Worm (Caenorhabditis elegans): Measurements from ENCODE around the gene ZK1098.12.

ZK1098.12 gene

DNA sequence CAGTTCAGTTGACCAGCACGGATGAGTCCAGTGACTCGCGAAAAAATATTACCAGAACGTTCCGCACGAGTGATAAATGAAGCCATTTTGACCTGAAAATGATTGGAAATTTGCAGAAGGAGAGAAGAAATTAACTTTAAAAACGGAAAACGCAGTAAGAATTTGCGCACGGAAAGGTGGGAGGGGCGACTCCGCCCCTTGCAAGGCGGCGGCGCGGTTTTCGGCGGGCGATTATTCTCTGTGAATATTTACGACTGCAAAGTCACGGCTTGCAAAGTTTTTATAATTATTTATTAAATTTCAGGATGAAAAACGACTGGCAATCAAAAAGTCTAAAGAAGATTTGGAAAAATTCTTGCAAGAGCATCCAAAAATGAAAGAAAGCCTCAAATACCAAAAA lies 21.3 kb upstream of the ZK1098.12 start, which contains the start of gene mrps-23:
Gene mrps-23 (minus strand): TSS at position 92 of the 400 bp plus-strand sequence.
- peak in 1 of 2 experiments; percentile 31 for TF ChIP-seq lsy-2 (tag; optimal IDR thresholded peaks at IDR 0.05)
- peak; percentile 24 for TF ChIP-seq unc-55 (GFP tag; optimal IDR thresholded peaks at IDR 0.05)
- TF ChIP-seq F13H6.1 (tag; optimal IDR thresholded peaks at IDR 0.05), result no peak
- TF ChIP-seq nhr-25 (tag; optimal IDR thresholded peaks at IDR 0.05), result peak; percentile 14

DNA sequence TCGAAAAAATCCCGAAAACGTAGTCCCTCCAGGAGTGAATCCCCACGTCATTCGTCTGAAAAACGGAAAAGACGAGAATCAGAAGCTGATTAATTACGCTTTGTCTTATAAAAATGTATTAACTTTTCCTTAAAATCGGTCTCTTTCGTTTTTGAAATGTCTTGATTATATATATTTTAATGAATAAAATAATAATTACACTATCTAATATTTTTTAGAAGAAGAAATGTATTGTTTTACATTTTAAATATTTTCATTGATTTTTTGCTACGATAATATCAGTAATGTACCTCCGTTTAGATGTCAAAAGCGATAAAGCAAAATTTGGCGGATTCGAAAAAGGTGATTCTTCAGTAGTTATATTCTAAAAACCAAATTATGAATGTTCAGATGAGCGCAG lies 19.7 kb upstream of the ZK1098.12 start, which contains the start of gene trpp-3:
Gene trpp-3 (plus strand): TSS at position 301 of the 400 bp plus-strand sequence.
- TF ChIP-seq ztf-11 (tag; optimal IDR thresholded peaks at IDR 0.05), result no peak

DNA sequence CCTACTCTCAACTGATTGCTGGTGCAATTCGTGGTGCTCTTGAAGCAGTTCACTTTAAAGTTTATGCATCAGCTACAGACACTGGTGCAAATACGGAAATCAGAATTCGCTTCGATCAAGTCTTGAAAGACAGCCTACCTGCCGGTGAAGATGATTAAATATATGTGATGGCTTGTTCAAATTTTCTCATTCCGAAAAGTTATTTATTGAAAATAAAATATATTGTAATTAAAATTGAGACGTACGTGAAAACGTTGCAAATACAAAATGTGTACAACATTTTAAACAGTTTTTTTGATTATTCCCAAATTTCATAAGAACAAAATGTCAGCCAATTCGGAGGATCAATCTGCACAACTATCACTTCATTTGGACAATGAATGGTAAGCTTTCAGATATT lies 18.1 kb upstream of the ZK1098.12 start, which contains the start of gene ZK1098.6:
Gene ZK1098.6 (plus strand): TSS at position 301 of the 400 bp plus-strand sequence.
- TF ChIP-seq elt-3 (tag; optimal IDR thresholded peaks at IDR 0.05) (no peak), sma-9 (GFP tag; optimal IDR thresholded peaks at IDR 0.05) (no peak), sma-9 (tag; optimal IDR thresholded peaks at IDR 0.05) (no peak), lin-13 (GFP tag; optimal IDR thresholded peaks at IDR 0.05) (no peak), lsy-2 (tag; optimal IDR thresholded peaks at IDR 0.05) (no peak), unc-55 (GFP tag; optimal IDR thresholded peaks at IDR 0.05) (no peak), sma-3 (GFP tag; optimal IDR thresholded peaks at IDR 0.05) (no peak), unc-62 (GFP tag; optimal IDR thresholded peaks at IDR 0.05) (no peak), dmd-4 (tag; optimal IDR thresholded peaks at IDR 0.05) (no peak), egl-27 (tag; optimal IDR thresholded peaks at IDR 0.05) (no peak), nhr-6 (tag; optimal IDR thresholded peaks at IDR 0.05) (no peak), skn-1 (tag; optimal IDR thresholded peaks at IDR 0.05) (no peak), sem-4 (tag; optimal IDR thresholded peaks at IDR 0.05) (no peak), alr-1 (tag; optimal IDR thresholded peaks at IDR 0.05) (no peak), gmeb-1 (tag; optimal IDR thresholded peaks at IDR 0.05) (no peak)

DNA sequence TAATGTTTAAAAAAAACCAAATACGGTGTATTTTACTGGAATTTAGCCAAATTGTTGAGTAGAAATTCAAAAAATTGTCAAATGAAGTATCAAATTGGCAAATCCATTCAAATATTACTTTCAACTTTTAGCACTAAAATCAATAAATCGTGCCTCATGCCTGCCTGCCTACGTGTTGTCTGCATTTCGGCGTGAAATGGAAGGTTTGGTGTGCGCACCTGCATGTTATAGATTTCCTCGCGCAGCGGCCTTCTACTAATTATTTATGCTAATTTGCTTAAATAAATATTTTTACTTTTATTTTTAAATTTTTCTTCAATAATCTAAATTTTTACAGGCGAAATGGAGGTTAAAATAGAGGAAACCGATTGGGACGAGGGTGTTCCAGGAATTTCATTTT lies 16.1 kb upstream of the ZK1098.12 start, which contains the start of gene ZK1098.2:
Gene ZK1098.2 (plus strand): TSS at position 336 of the 400 bp plus-strand sequence.
- TF ChIP-seq unc-62 (GFP tag; optimal IDR thresholded peaks at IDR 0.05) (no peak), lsy-2 (tag; optimal IDR thresholded peaks at IDR 0.05) (peak in 1 of 2 experiments; percentile 56), unc-39 (tag; optimal IDR thresholded peaks at IDR 0.05) (no peak), snpc-4 (tag; optimal IDR thresholded peaks at IDR 0.05) (no peak), C34F6.9 (tag; optimal IDR thresholded peaks at IDR 0.05) (peak; percentile 48), egl-27 (tag; optimal IDR thresholded peaks at IDR 0.05) (no peak), dmd-4 (tag; optimal IDR thresholded peaks at IDR 0.05) (no peak), gmeb-1 (tag; optimal IDR thresholded peaks at IDR 0.05) (no peak), sma-9 (GFP tag; optimal IDR thresholded peaks at IDR 0.05) (no peak), sma-9 (tag; optimal IDR thresholded peaks at IDR 0.05) (no peak), unc-55 (GFP tag; optimal IDR thresholded peaks at IDR 0.05) (peak; percentile 31), lin-11 (tag; optimal IDR thresholded peaks at IDR 0.05) (no peak), nhr-21 (tag; optimal IDR thresholded peaks at IDR 0.05) (no peak), crh-2 (tag; optimal IDR thresholded peaks at IDR 0.05) (peak; percentile 60), ztf-11 (tag; optimal IDR thresholded peaks at IDR 0.05) (no peak)

DNA sequence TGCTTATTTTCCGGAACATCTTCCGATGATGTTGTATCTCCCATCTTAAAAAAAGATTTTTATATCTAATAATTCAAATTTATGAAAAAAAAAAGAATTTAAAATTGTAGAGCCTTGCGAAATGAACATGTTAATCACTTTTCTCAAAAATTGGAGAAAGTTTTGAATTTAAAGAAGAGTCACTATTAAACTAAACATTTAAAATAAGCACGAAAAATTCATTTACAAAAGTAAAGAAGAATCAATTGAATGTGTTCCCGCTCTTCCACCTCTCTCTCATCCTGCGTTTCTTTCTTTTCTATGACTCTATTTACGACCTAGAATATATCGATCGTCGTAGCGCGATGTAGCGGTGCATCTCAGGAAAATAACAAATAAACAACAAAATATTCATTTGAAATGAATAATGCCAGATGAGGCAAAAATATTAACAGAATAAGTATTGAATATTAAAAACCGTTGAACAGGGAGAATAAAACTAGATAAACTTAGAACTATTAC lies 6.2 kb upstream of the ZK1098.12 start, which contains the start of gene ZK1098.3:
Gene ZK1098.3 (minus strand): TSS at position 51 of the 501 bp plus-strand sequence.
- no peak for TF ChIP-seq blmp-1 (tag; optimal IDR thresholded peaks at IDR 0.05; ENCODE audit: insufficient read depth)
- TF ChIP-seq nhr-23 (tag; optimal IDR thresholded peaks at IDR 0.05), result no peak
- TF ChIP-seq lin-13 (GFP tag; optimal IDR thresholded peaks at IDR 0.05), result peak; percentile 16
- TF ChIP-seq lsy-2 (tag; optimal IDR thresholded peaks at IDR 0.05), result peak in 1 of 2 experiments; percentile 60
- peak; percentile 51 for TF ChIP-seq unc-55 (GFP tag; optimal IDR thresholded peaks at IDR 0.05)
- TF ChIP-seq C34F6.9 (tag; optimal IDR thresholded peaks at IDR 0.05), result peak; percentile 65

DNA sequence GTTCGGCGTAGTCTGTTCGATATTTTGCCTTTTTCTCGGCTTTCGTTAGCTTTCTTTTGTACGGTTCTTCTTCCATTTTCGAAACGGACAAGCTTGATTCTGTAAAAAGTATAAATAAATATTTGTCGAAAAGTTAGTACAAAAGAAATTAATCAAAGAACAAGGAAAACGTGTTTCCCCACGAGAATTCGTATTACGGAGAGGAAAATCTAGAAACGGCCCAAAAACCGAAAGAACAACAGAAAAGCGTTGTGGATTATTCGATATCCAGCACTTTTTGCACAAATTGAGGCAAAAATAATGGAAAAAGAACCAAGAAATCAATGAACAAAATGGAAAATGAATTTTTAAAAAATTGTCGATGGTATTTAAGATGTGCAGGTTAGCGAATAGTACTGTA lies 2.6 kb upstream of the ZK1098.12 start, which contains the start of gene mut-7:
Gene mut-7 (minus strand): TSS at position 101 of the 400 bp plus-strand sequence.
- TF ChIP-seq lsy-2 (tag; optimal IDR thresholded peaks at IDR 0.05), result no peak
- TF ChIP-seq C34F6.9 (tag; optimal IDR thresholded peaks at IDR 0.05), result no peak
- TF ChIP-seq ceh-82 (tag; optimal IDR thresholded peaks at IDR 0.05), result no peak
- TF ChIP-seq gmeb-1 (tag; optimal IDR thresholded peaks at IDR 0.05), result no peak
- no peak for TF ChIP-seq unc-55 (GFP tag; optimal IDR thresholded peaks at IDR 0.05)
- no peak for TF ChIP-seq dmd-4 (tag; optimal IDR thresholded peaks at IDR 0.05)
- TF ChIP-seq mab-5 (tag; optimal IDR thresholded peaks at IDR 0.05), result no peak
- TF ChIP-seq nhr-6 (tag; optimal IDR thresholded peaks at IDR 0.05), result no peak
- TF ChIP-seq ama-1 (optimal IDR thresholded peaks at IDR 0.05), result no peak
- no peak for TF ChIP-seq ztf-11 (tag; optimal IDR thresholded peaks at IDR 0.05)
- no peak for TF ChIP-seq R02D3.7 (tag; optimal IDR thresholded peaks at IDR 0.05)
- TF ChIP-seq egl-27 (tag; optimal IDR thresholded peaks at IDR 0.05), result no peak
- TF ChIP-seq nhr-25 (tag; optimal IDR thresholded peaks at IDR 0.05), result no peak
- no peak for TF ChIP-seq nhr-10 (tag; optimal IDR thresholded peaks at IDR 0.05)
